Worm (Caenorhabditis elegans): ENCODE results near the gene pqn-10.

- TF ChIP-seq T22C8.4 (GFP tag; IDR thresholded peaks at IDR 0.05) (no peak), klf-2 (GFP tag; conservative IDR thresholded peaks at IDR 0.05) (no peak), tab-1 (GFP tag; IDR thresholded peaks at IDR 0.05) (no peak), ztf-29 (GFP tag; IDR thresholded peaks at IDR 0.05) (no peak), ztf-23 (GFP tag; IDR thresholded peaks at IDR 0.05) (no peak), flt-1 (GFP tag; IDR thresholded peaks at IDR 0.05) (no peak)
Observed at ce11 chrIII:6527902-6528301, at the start of gene pqn-10.
